Worm (Caenorhabditis elegans) whole organism, midembryonic: ENCODE results near the gene srx-60.

Experiments used
- T22C8.4 ChIP-seq: fragments of 200-800 bp; sonication (Bioruptor generic); IDR thresholded peaks from 2 replicates; pipeline ENCODE4 v1.3.6; 2022; ENCODE audit warnings: missing genetic modification characterization, missing compliant biosample characterization
- cog-1 ChIP-seq: sonication (generic microtip); optimal IDR thresholded peaks from 2 replicates; lab custom pipeline; 2016; ENCODE audit warnings: missing genetic modification characterization, missing compliant biosample characterization
- flt-1 ChIP-seq: fragments of 200-800 bp; sonication (Bioruptor generic); IDR thresholded peaks from 2 replicates; pipeline ENCODE4 v1.3.6; 2022; ENCODE audit warnings: missing genetic modification characterization, missing compliant biosample characterization
- klf-2 ChIP-seq: fragments of 200-800 bp; sonication (Bioruptor generic); conservative IDR thresholded peaks from 2 replicates; pipeline ENCODE4 v1.3.6; 2022; ENCODE audit warnings: missing genetic modification reagents, missing genetic modification characterization, missing compliant biosample characterization
- med-1 ChIP-seq: sonication (generic microtip); optimal IDR thresholded peaks from 2 replicates; lab custom pipeline; 2017; ENCODE audit warnings: missing genetic modification characterization, mild to moderate bottlenecking, missing compliant biosample characterization, antibody characterized with exemption, missing genetic modification reagents; ENCODE audit not compliant: insufficient read depth
- ref-1 ChIP-seq: fragments of 200-800 bp; sonication (Bioruptor generic); conservative IDR thresholded peaks from 2 replicates; pipeline ENCODE4 v1.3.6; 2022; ENCODE audit warnings: missing genetic modification reagents, missing genetic modification characterization, missing compliant biosample characterization
- tab-1 ChIP-seq: fragments of 200-800 bp; sonication (Bioruptor generic); IDR thresholded peaks from 2 replicates; pipeline ENCODE4 v1.3.6; 2022; ENCODE audit warnings: missing genetic modification characterization, missing compliant biosample characterization
- ztf-23 ChIP-seq: fragments of 200-800 bp; sonication (Bioruptor generic); IDR thresholded peaks from 2 replicates; pipeline ENCODE4 v1.3.6; 2022; ENCODE audit warnings: missing genetic modification reagents, missing genetic modification characterization, missing compliant biosample characterization
- ztf-29 ChIP-seq: fragments of 200-800 bp; sonication (Bioruptor generic); IDR thresholded peaks from 2 replicates; pipeline ENCODE4 v1.3.6; 2022; ENCODE audit warnings: missing genetic modification reagents, missing genetic modification characterization, missing compliant biosample characterization

- TF ChIP-seq flt-1 (GFP tag; lab: Robert Waterston, UW) (no peak), tab-1 (GFP tag; lab: Robert Waterston, UW) (no peak), med-1 (GFP tag; lab: Kevin White, UChicago) (no peak), ztf-23 (GFP tag; lab: Robert Waterston, UW) (no peak), cog-1 (tag; lab: Kevin White, UChicago) (no peak), klf-2 (GFP tag; lab: Robert Waterston, UW) (no peak), T22C8.4 (no peak), ref-1 (GFP tag; lab: Robert Waterston, UW) (no peak), ztf-29 (no peak)
Observed at ce11 chrV:7400095-7400494, 593 bp upstream of the srx-60 start, which contains the start of gene cnc-9.
